Fruit fly (Drosophila melanogaster) whole organism, prepupa: ENCODE results near the gene ppan.

Experiments
- Blimp-1 ChIP-seq: fragments of 200-800 bp; sonication (Bioruptor generic); optimal IDR thresholded peaks from 3 replicates; lab custom pipeline; 2017; ENCODE audit warnings: missing biosample characterization, missing genetic modification characterization, mild to moderate bottlenecking, moderate library complexity, missing genetic modification reagents
- CG10631 ChIP-seq: fragments of 200-800 bp; sonication (Bioruptor generic); optimal IDR thresholded peaks from 2 replicates; lab custom pipeline; 2016; ENCODE audit warnings: missing biosample characterization, missing genetic modification characterization
- CG10669 ChIP-seq: fragments of 200-800 bp; sonication (Bioruptor generic); optimal IDR thresholded peaks from 3 replicates; lab custom pipeline; 2018; ENCODE audit warnings: missing biosample characterization, mild to moderate bottlenecking, missing genetic modification characterization, moderate library complexity
- CG11294 ChIP-seq: fragments of 200-800 bp; sonication (Bioruptor generic); IDR thresholded peaks from 2 replicates; pipeline ENCODE4 v1.3.6; 2022; ENCODE audit warnings: missing biosample characterization, missing genetic modification characterization
- CG11762 ChIP-seq: fragments of 200-800 bp; sonication (Bioruptor generic); optimal IDR thresholded peaks from 3 replicates; lab custom pipeline; 2016; ENCODE audit warnings: missing biosample characterization, missing genetic modification characterization; ENCODE audit not compliant: insufficient read depth
- CG11902 ChIP-seq: fragments of 200-800 bp; sonication (Bioruptor generic); optimal IDR thresholded peaks from 3 replicates; lab custom pipeline; 2016; ENCODE audit warnings: missing biosample characterization, missing genetic modification characterization
- CG15336 ChIP-seq: fragments of 200-800 bp; sonication (Bioruptor generic); IDR thresholded peaks from 2 replicates; pipeline ENCODE4 v1.3.6; 2022; ENCODE audit warnings: missing biosample characterization, missing genetic modification characterization
- CG1621 ChIP-seq: fragments of 200-800 bp; sonication (Bioruptor generic); optimal IDR thresholded peaks from 3 replicates; lab custom pipeline; 2018; ENCODE audit warnings: missing biosample characterization, mild to moderate bottlenecking, missing genetic modification characterization
- CG3032 ChIP-seq: fragments of 200-800 bp; optimal IDR thresholded peaks from 2 replicates; lab custom pipeline; 2019; ENCODE audit warnings: missing biosample characterization, mild to moderate bottlenecking, missing genetic modification characterization, moderate library complexity
- CG31627 ChIP-seq: fragments of 200-800 bp; sonication (Bioruptor generic); optimal IDR thresholded peaks from 3 replicates; lab custom pipeline; 2016; ENCODE audit warnings: missing biosample characterization, missing genetic modification characterization
- CG32006 ChIP-seq: fragments of 200-800 bp; sonication (Bioruptor generic); optimal IDR thresholded peaks from 3 replicates; lab custom pipeline; 2017; ENCODE audit warnings: missing biosample characterization, mild to moderate bottlenecking, missing genetic modification characterization
- CG3919 ChIP-seq: fragments of 200-800 bp; sonication (Bioruptor generic); optimal IDR thresholded peaks from 3 replicates; lab custom pipeline; 2016; ENCODE audit warnings: missing biosample characterization, missing genetic modification characterization
- CG6163 ChIP-seq: fragments of 200-800 bp; sonication (Bioruptor generic); IDR thresholded peaks from 3 replicates; pipeline ENCODE4 v1.3.6; 2022; ENCODE audit warnings: missing biosample characterization, missing genetic modification characterization
- CG6276 ChIP-seq: fragments of 200-800 bp; sonication (Bioruptor generic); optimal IDR thresholded peaks from 2 replicates; lab custom pipeline; 2017; ENCODE audit warnings: missing biosample characterization, mild to moderate bottlenecking, missing genetic modification characterization
- CG6808 ChIP-seq: fragments of 200-800 bp; sonication (Bioruptor generic); optimal IDR thresholded peaks from 3 replicates; lab custom pipeline; 2017; ENCODE audit warnings: missing biosample characterization, missing genetic modification characterization, mild to moderate bottlenecking, moderate library complexity, missing genetic modification reagents
- CG8119 ChIP-seq: fragments of 200-800 bp; sonication (Bioruptor generic); IDR thresholded peaks from 3 replicates; pipeline ENCODE4 v1.3.6; 2022; ENCODE audit warnings: missing biosample characterization, missing genetic modification characterization
- CG8319 ChIP-seq: fragments of 200-800 bp; sonication (Bioruptor generic); optimal IDR thresholded peaks from 3 replicates; lab custom pipeline; 2016; ENCODE audit warnings: missing biosample characterization, missing genetic modification characterization
- CG8632 ChIP-seq: fragments of 200-800 bp; sonication (Bioruptor generic); optimal IDR thresholded peaks from 3 replicates; lab custom pipeline; 2016; ENCODE audit warnings: missing biosample characterization, missing genetic modification characterization
- CG9139 ChIP-seq: fragments of 200-800 bp; sonication (Bioruptor generic); optimal IDR thresholded peaks from 3 replicates; lab custom pipeline; 2017; ENCODE audit warnings: missing biosample characterization, mild to moderate bottlenecking, missing genetic modification characterization
- Eip93F ChIP-seq: fragments of 200-800 bp; sonication (Bioruptor generic); optimal IDR thresholded peaks from 2 replicates; lab custom pipeline; 2016; ENCODE audit warnings: missing biosample characterization, mild to moderate bottlenecking, missing genetic modification characterization
- Ets21C ChIP-seq: fragments of 200-800 bp; sonication (Bioruptor generic); optimal IDR thresholded peaks from 3 replicates; lab custom pipeline; 2016; ENCODE audit warnings: missing biosample characterization, missing genetic modification characterization
- Hr38 ChIP-seq: sonication (Bioruptor generic); optimal IDR thresholded peaks from 2 replicates; lab custom pipeline; 2016; ENCODE audit warnings: missing biosample characterization, missing genetic modification characterization
- OdsH ChIP-seq: fragments of 200-800 bp; sonication (Bioruptor generic); optimal IDR thresholded peaks from 3 replicates; lab custom pipeline; 2016; ENCODE audit warnings: missing biosample characterization, missing genetic modification characterization
- Sox102F ChIP-seq: fragments of 200-800 bp; sonication (Bioruptor generic); optimal IDR thresholded peaks from 2 replicates; lab custom pipeline; 2016; ENCODE audit warnings: missing biosample characterization, mild to moderate bottlenecking, missing genetic modification characterization
- Sox14 ChIP-seq: fragments of 200-800 bp; sonication (Bioruptor generic); optimal IDR thresholded peaks from 3 replicates; lab custom pipeline; 2016; ENCODE audit warnings: missing biosample characterization, missing genetic modification characterization
- Sox15 ChIP-seq: fragments of 200-800 bp; sonication (Bioruptor generic); optimal IDR thresholded peaks from 3 replicates; lab custom pipeline; 2016; ENCODE audit warnings: missing biosample characterization, missing genetic modification characterization
- achi ChIP-seq: fragments of 200-800 bp; sonication (Bioruptor generic); optimal IDR thresholded peaks from 3 replicates; lab custom pipeline; 2016; ENCODE audit warnings: missing biosample characterization, missing genetic modification characterization
- acj6 ChIP-seq: fragments of 200-800 bp; sonication (Bioruptor generic); optimal IDR thresholded peaks from 3 replicates; lab custom pipeline; 2016; ENCODE audit warnings: missing biosample characterization, missing genetic modification characterization
- dac ChIP-seq: fragments of 200-800 bp; sonication (Bioruptor generic); optimal IDR thresholded peaks from 2 replicates; lab custom pipeline; 2017; ENCODE audit warnings: missing biosample characterization, mild to moderate bottlenecking, missing genetic modification characterization
- dsx ChIP-seq: fragments of 200-800 bp; optimal IDR thresholded peaks from 3 replicates; lab custom pipeline; 2019; ENCODE audit warnings: missing biosample characterization, mild to moderate bottlenecking, missing genetic modification characterization, moderate library complexity; ENCODE audit not compliant: poor library complexity, severe bottlenecking
- eg ChIP-seq: fragments of 200-800 bp; sonication (Bioruptor generic); IDR thresholded peaks from 3 replicates; pipeline ENCODE4 v1.3.6; 2022; ENCODE audit warnings: missing biosample characterization, missing genetic modification characterization
- esn ChIP-seq: fragments of 200-800 bp; sonication (Bioruptor generic); optimal IDR thresholded peaks from 2 replicates; lab custom pipeline; 2016; ENCODE audit warnings: missing biosample characterization, mild to moderate bottlenecking, missing genetic modification characterization, moderate library complexity
- fd59A ChIP-seq: fragments of 200-800 bp; sonication (Bioruptor generic); optimal IDR thresholded peaks from 2 replicates; lab custom pipeline; 2017; ENCODE audit warnings: missing biosample characterization, mild to moderate bottlenecking, missing genetic modification characterization, missing genetic modification reagents
- fkh ChIP-seq: fragments of 200-800 bp; sonication (Bioruptor generic); optimal IDR thresholded peaks from 3 replicates; lab custom pipeline; 2017; ENCODE audit warnings: missing biosample characterization, mild to moderate bottlenecking, missing genetic modification characterization, moderate library complexity
- pdm3 ChIP-seq: fragments of 200-800 bp; sonication (Bioruptor generic); optimal IDR thresholded peaks from 3 replicates; lab custom pipeline; 2016; ENCODE audit warnings: missing biosample characterization, missing genetic modification characterization
- salr ChIP-seq, 2 experiments: fragments of 200-800 bp; sonication (Bioruptor generic); optimal IDR thresholded peaks; 3 replicates each; lab custom pipeline; 2016 to 2018; ENCODE audit warnings: missing biosample characterization in 2 of 2, missing genetic modification characterization in 2 of 2, mild to moderate bottlenecking in 1 of 2
- svp ChIP-seq: fragments of 200-800 bp; sonication (Bioruptor generic); peaks from one replicate; lab custom pipeline; 2016; ENCODE audit warnings: missing biosample characterization, missing genetic modification characterization
- vri ChIP-seq: fragments of 200-800 bp; sonication (Bioruptor generic); optimal IDR thresholded peaks from 3 replicates; lab custom pipeline; 2016; ENCODE audit warnings: missing biosample characterization, mild to moderate bottlenecking, missing genetic modification characterization

Gene ppan

dm6 chr3R:21071943-21072500, 44.0 kb upstream of the ppan start:
- TF ChIP-seq dac (GFP tag; lab: Kevin White, UChicago) = no peak
- TF ChIP-seq fd59A (GFP tag; lab: Kevin White, UChicago) = no peak
- TF ChIP-seq CG11762 (GFP tag; lab: Kevin White, UChicago) = no peak
- TF ChIP-seq Blimp-1 = no peak
- no peak for TF ChIP-seq CG11294 (GFP tag; lab: Robert Waterston, UW)
- no peak for TF ChIP-seq CG6163 (GFP tag; lab: Robert Waterston, UW)
- TF ChIP-seq CG1621 = no peak
- no peak for TF ChIP-seq CG6276 (GFP tag; lab: Kevin White, UChicago)
- TF ChIP-seq svp (GFP tag; lab: Kevin White, UChicago) = no peak
- no peak for TF ChIP-seq Sox102F (GFP tag; lab: Kevin White, UChicago)
- TF ChIP-seq CG3919 (GFP tag; lab: Kevin White, UChicago) = no peak
- no peak for TF ChIP-seq Ets21C (GFP tag; lab: Kevin White, UChicago)
- no peak for TF ChIP-seq CG10631
- TF ChIP-seq CG8632 (GFP tag; lab: Kevin White, UChicago) = no peak
- no peak for TF ChIP-seq achi (GFP tag; lab: Kevin White, UChicago)
- TF ChIP-seq acj6 = no peak
- no peak for TF ChIP-seq CG15336 (GFP tag; lab: Robert Waterston, UW)
- no peak for TF ChIP-seq Eip93F (GFP tag; lab: Kevin White, UChicago)

- TF ChIP-seq CG3032 (tag; lab: Kevin White, UChicago) (no peak), CG31627 (no peak), esn (GFP tag; lab: Kevin White, UChicago) (no peak), Hr38 (GFP tag; lab: Kevin White, UChicago) (no peak), eg (GFP tag; lab: Robert Waterston, UW) (no peak), acj6 (no peak), CG8632 (GFP tag; lab: Kevin White, UChicago) (no peak), CG11902 (no peak), CG32006 (GFP tag; lab: Kevin White, UChicago) (no peak), fkh (no peak), OdsH (GFP tag; lab: Kevin White, UChicago) (no peak), Sox14 (GFP tag; lab: Kevin White, UChicago) (no peak), CG8119 (GFP tag; lab: Robert Waterston, UW) (no peak), CG9139 (GFP tag; lab: Kevin White, UChicago) (no peak), CG8319 (no peak)
- TF ChIP-seq, all 60 proteins: peak for 0
Measured at dm6 chr3R:21073141-21073540, 42.9 kb upstream of the ppan start, which contains the start of gene r-l. Gene r-l (minus strand): TSS chr3R:21073319.

dm6 chr3R:21073707-21074106, 42.3 kb upstream of the ppan start, which contains the start of gene dmrt93B:
Gene dmrt93B (plus strand): TSS chr3R:21074007.
- TF ChIP-seq eg (GFP tag; lab: Robert Waterston, UW) = no peak
- no peak for TF ChIP-seq CG32006 (GFP tag; lab: Kevin White, UChicago)
- TF ChIP-seq achi (GFP tag; lab: Kevin White, UChicago) = no peak
- no peak for TF ChIP-seq Sox15 (GFP tag; lab: Kevin White, UChicago)
- TF ChIP-seq dsx (GFP tag; lab: Kevin White, UChicago) = no peak
- no peak for TF ChIP-seq salr (GFP tag; optimal IDR thresholded peaks at IDR 0.05; lab: Kevin White, UChicago)
- no peak for TF ChIP-seq CG11762 (GFP tag; lab: Kevin White, UChicago)
- no peak for TF ChIP-seq vri
- no peak for TF ChIP-seq Ets21C (GFP tag; lab: Kevin White, UChicago)
- TF ChIP-seq CG10669 = no peak
- TF ChIP-seq pdm3 = no peak
- TF ChIP-seq CG6808 = no peak
